Fruit fly (Drosophila melanogaster): ENCODE results near the gene CG7987.

dm6 chr3R:14526657-14527056 lies 49.0 kb downstream of the CG7987 start:
- TF ChIP-seq CG10348 (GFP tag; IDR thresholded peaks at IDR 0.05) (no peak), D1 (tag; optimal IDR thresholded peaks at IDR 0.05) (no peak)

Data from whole organism, pupa.